Worm (Caenorhabditis elegans): Measurements from ENCODE around the gene F28H7.8.

DNA sequence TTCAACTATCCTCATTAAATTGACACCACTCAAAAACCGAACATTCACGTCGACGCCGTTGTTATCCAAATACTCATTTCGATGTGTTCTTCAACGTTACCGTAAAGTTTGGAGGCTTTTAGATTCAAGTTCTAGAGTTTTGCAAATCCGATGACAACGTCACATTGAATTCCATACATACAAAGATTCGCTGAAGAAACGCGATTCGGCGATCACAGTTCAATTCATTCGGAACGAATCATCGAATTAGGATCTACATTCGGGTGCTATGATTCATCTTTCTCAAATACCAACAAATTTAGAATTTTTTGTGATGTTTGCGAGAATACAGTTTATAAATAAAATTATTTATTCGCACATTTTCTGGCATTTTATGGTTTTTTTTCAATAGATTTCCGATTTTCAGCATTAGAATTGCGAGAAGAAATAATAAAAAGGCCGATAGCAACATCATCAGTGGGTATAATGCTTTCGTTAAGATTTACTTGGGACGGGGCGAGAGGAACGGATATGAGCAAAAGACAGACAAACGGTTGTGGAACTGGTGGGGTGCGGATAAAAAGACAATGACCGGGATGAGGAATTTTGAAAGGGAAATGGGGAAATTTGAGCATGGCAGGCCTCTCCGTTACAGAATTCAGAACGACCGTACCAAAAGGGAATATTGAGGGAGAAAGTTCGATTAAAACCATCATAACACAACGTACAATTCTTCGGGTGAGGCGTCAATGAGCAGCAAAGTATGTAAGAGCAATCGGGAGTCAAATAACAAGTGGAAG is 46.7 kb upstream of the F28H7.8 start:
- no peak for TF ChIP-seq F13C5.2 (tag; optimal IDR thresholded peaks at IDR 0.05)
- peak; percentile 53 for TF ChIP-seq ama-1 (optimal IDR thresholded peaks at IDR 0.05)
- TF ChIP-seq scrt-1 (GFP tag; IDR thresholded peaks at IDR 0.05): no peak
- TF ChIP-seq hnd-1 (tag; optimal IDR thresholded peaks at IDR 0.05): no peak
- no peak for TF ChIP-seq aly-1 (tag; optimal IDR thresholded peaks at IDR 0.05)
- no peak for TF ChIP-seq tbx-37 (GFP tag; conservative IDR thresholded peaks at IDR 0.05)
- no peak for TF ChIP-seq tra-4 (tag; optimal IDR thresholded peaks at IDR 0.05)
- TF ChIP-seq hmbx-1 (tag; optimal IDR thresholded peaks at IDR 0.05): no peak
- TF ChIP-seq ceh-36 (tag; optimal IDR thresholded peaks at IDR 0.05): no peak
- TF ChIP-seq sea-1 (GFP tag; conservative IDR thresholded peaks at IDR 0.05): no peak
- no peak for TF ChIP-seq B0310.2 (tag; optimal IDR thresholded peaks at IDR 0.05)
